Worm (Caenorhabditis elegans) whole organism, L1 larva: ENCODE data around the gene dct-15.

Source experiments
- C04F5.9 ChIP-seq: sonication (generic microtip); optimal IDR thresholded peaks from 2 replicates; lab custom pipeline; 2016; ENCODE audit warnings: missing genetic modification characterization, missing compliant biosample characterization
- C34B4.2 ChIP-seq: sonication (generic microtip); optimal IDR thresholded peaks from 2 replicates; lab custom pipeline; 2017; ENCODE audit warnings: mild to moderate bottlenecking, missing genetic modification characterization, missing compliant biosample characterization
- aha-1 ChIP-seq: fragments of 150-350 bp; optimal IDR thresholded peaks from 2 replicates; lab custom pipeline; 2014; ENCODE audit warnings: missing biosample characterization, missing genetic modification characterization
- alr-1 ChIP-seq: fragments of 200-800 bp; sonication (Bioruptor generic); optimal IDR thresholded peaks from 2 replicates; lab custom pipeline; 2018; ENCODE audit warnings: borderline replicate concordance, mild to moderate bottlenecking, missing genetic modification characterization, missing compliant biosample characterization
- aly-2 ChIP-seq: fragments of 150-350 bp; optimal IDR thresholded peaks from 2 replicates; lab custom pipeline; 2014; ENCODE audit warnings: missing biosample characterization, missing genetic modification characterization
- ama-1 ChIP-seq: fragments of 150-350 bp; optimal IDR thresholded peaks from 2 replicates; lab custom pipeline; 2014
- ceh-8 ChIP-seq: fragments of 200-800 bp; sonication (Bioruptor generic); optimal IDR thresholded peaks from 2 replicates; lab custom pipeline; 2018; ENCODE audit warnings: mild to moderate bottlenecking, missing genetic modification characterization, moderate library complexity, missing compliant biosample characterization
- ces-1 ChIP-seq: fragments of 150-350 bp; optimal IDR thresholded peaks from 2 replicates; lab custom pipeline; 2014; ENCODE audit warnings: missing biosample characterization, missing genetic modification reagents, missing genetic modification characterization
- dpl-1 ChIP-seq, 3 experiments: fragments of 150-350 bp in 2 of 3; sonication (generic microtip) in 1 of 3; optimal IDR thresholded peaks; 2 replicates each; lab custom pipeline; 2014 to 2017; ENCODE audit warnings: missing biosample characterization in 3 of 3, missing genetic modification characterization in 3 of 3, missing genetic modification reagents in 3 of 3
- dsc-1 ChIP-seq: sonication (generic microtip); optimal IDR thresholded peaks from 2 replicates; lab custom pipeline; 2016; ENCODE audit warnings: mild to moderate bottlenecking, missing genetic modification characterization, missing compliant biosample characterization
- elt-2 ChIP-seq: sonication (generic microtip); optimal IDR thresholded peaks from 2 replicates; lab custom pipeline; 2016; ENCODE audit warnings: missing genetic modification characterization, mild to moderate bottlenecking, inconsistent platforms, missing compliant biosample characterization, missing genetic modification reagents
- ets-5 ChIP-seq: fragments of 200-800 bp; sonication (Bioruptor generic); IDR thresholded peaks from 2 replicates; pipeline ENCODE4 v1.3.6; 2022; ENCODE audit warnings: missing genetic modification characterization, missing compliant biosample characterization
- grh-1 ChIP-seq: fragments of 200-800 bp; sonication (Bioruptor generic); IDR thresholded peaks from 2 replicates; pipeline ENCODE4 v1.3.6; 2022; ENCODE audit warnings: missing genetic modification reagents, missing genetic modification characterization, missing compliant biosample characterization
- hpl-2 ChIP-seq: fragments of 150-350 bp; optimal IDR thresholded peaks from 2 replicates; lab custom pipeline; 2014; ENCODE audit warnings: missing biosample characterization, missing genetic modification reagents, missing genetic modification characterization
- irx-1 ChIP-seq: sonication (generic microtip); optimal IDR thresholded peaks from 2 replicates; lab custom pipeline; 2016; ENCODE audit warnings: missing genetic modification characterization, missing compliant biosample characterization
- lin-14 ChIP-seq: fragments of 200-800 bp; sonication (Bioruptor generic); optimal IDR thresholded peaks from 2 replicates; lab custom pipeline; 2018; ENCODE audit warnings: mild to moderate bottlenecking, missing genetic modification characterization, moderate library complexity, missing compliant biosample characterization
- lin-35 ChIP-seq, 2 experiments: fragments of 150-350 bp; optimal IDR thresholded peaks; 2 replicates each; lab custom pipeline; 2014; ENCODE audit warnings: missing biosample characterization in 2 of 2, missing genetic modification characterization in 2 of 2, missing genetic modification reagents in 2 of 2
- lsy-2 ChIP-seq, 2 experiments: fragments of 150-350 bp; optimal IDR thresholded peaks; 2 replicates each; lab custom pipeline; 2014; ENCODE audit warnings: missing biosample characterization in 2 of 2, missing genetic modification characterization in 2 of 2
- mab-9 ChIP-seq: fragments of 200-800 bp; sonication (Bioruptor generic); IDR thresholded peaks from 2 replicates; pipeline ENCODE4 v1.3.6; 2022; ENCODE audit warnings: missing genetic modification reagents, missing genetic modification characterization, missing compliant biosample characterization
- mef-2 ChIP-seq: fragments of 150-350 bp; optimal IDR thresholded peaks from 2 replicates; lab custom pipeline; 2014; ENCODE audit warnings: missing biosample characterization, missing genetic modification characterization
- mep-1 ChIP-seq: fragments of 150-350 bp; optimal IDR thresholded peaks from 2 replicates; lab custom pipeline; 2014; ENCODE audit warnings: missing biosample characterization, missing genetic modification characterization
- nhr-11 ChIP-seq: fragments of 150-350 bp; optimal IDR thresholded peaks from 2 replicates; lab custom pipeline; 2014; ENCODE audit warnings: missing biosample characterization, missing genetic modification characterization
- nhr-12 ChIP-seq: sonication (generic microtip); optimal IDR thresholded peaks from 2 replicates; lab custom pipeline; 2017; ENCODE audit warnings: missing biosample characterization, missing genetic modification characterization
- nhr-19 ChIP-seq: fragments of 200-800 bp; sonication (Bioruptor generic); conservative IDR thresholded peaks from 2 replicates; pipeline ENCODE4 v1.3.6; 2022; ENCODE audit warnings: missing genetic modification characterization, missing compliant biosample characterization
- nhr-28 ChIP-seq: fragments of 150-350 bp; optimal IDR thresholded peaks from 2 replicates; lab custom pipeline; 2014; ENCODE audit warnings: missing biosample characterization, missing genetic modification characterization
- nhr-76 ChIP-seq: sonication (generic microtip); optimal IDR thresholded peaks from 2 replicates; lab custom pipeline; 2017; ENCODE audit warnings: missing biosample characterization, missing genetic modification characterization
- nhr-77 ChIP-seq: fragments of 150-350 bp; optimal IDR thresholded peaks from 2 replicates; lab custom pipeline; 2014; ENCODE audit warnings: missing biosample characterization, missing genetic modification characterization
- nhr-85 ChIP-seq: sonication (generic microtip); peaks from one replicate; lab custom pipeline; 2016; ENCODE audit warnings: missing genetic modification characterization, inconsistent platforms, missing compliant biosample characterization
- pag-3 ChIP-seq: sonication (generic microtip); optimal IDR thresholded peaks from 2 replicates; lab custom pipeline; 2017; ENCODE audit warnings: missing genetic modification characterization, mild to moderate bottlenecking, missing compliant biosample characterization, antibody characterized with exemption, borderline replicate concordance; ENCODE audit not compliant: insufficient read depth
- pqm-1 ChIP-seq: sonication (generic microtip); optimal IDR thresholded peaks from 3 replicates; lab custom pipeline; 2017; ENCODE audit warnings: missing biosample characterization, missing genetic modification characterization
- rnt-1 ChIP-seq: sonication (generic microtip); optimal IDR thresholded peaks from 2 replicates; lab custom pipeline; 2016; ENCODE audit warnings: mild to moderate bottlenecking, missing genetic modification characterization, moderate library complexity, missing compliant biosample characterization
- skn-1 ChIP-seq: fragments of 150-350 bp; optimal IDR thresholded peaks from 2 replicates; lab custom pipeline; 2014; ENCODE audit warnings: missing biosample characterization, missing genetic modification characterization
- swsn-7 ChIP-seq: sonication (generic microtip); optimal IDR thresholded peaks from 2 replicates; lab custom pipeline; 2016; ENCODE audit warnings: missing genetic modification characterization, missing compliant biosample characterization
- tbx-2 ChIP-seq: sonication (generic microtip); optimal IDR thresholded peaks from 2 replicates; lab custom pipeline; 2016; ENCODE audit warnings: missing genetic modification characterization, missing compliant biosample characterization
- unc-130 ChIP-seq: fragments of 150-350 bp; optimal IDR thresholded peaks from 2 replicates; lab custom pipeline; 2017; ENCODE audit warnings: missing biosample characterization, missing genetic modification characterization, inconsistent platforms
- unc-30 ChIP-seq: sonication (generic microtip); optimal IDR thresholded peaks from 2 replicates; lab custom pipeline; 2017; ENCODE audit warnings: missing biosample characterization, missing genetic modification characterization
- unc-62 ChIP-seq: fragments of 150-350 bp; optimal IDR thresholded peaks from 2 replicates; lab custom pipeline; 2014; ENCODE audit warnings: missing biosample characterization, missing genetic modification reagents, missing genetic modification characterization
- zag-1 ChIP-seq: fragments of 150-350 bp; optimal IDR thresholded peaks from 2 replicates; lab custom pipeline; 2014; ENCODE audit warnings: missing biosample characterization, missing genetic modification characterization
- zip-4 ChIP-seq: fragments of 200-800 bp; sonication (Bioruptor generic); optimal IDR thresholded peaks from 2 replicates; lab custom pipeline; 2018; ENCODE audit warnings: mild to moderate bottlenecking, missing genetic modification characterization, moderate library complexity, missing compliant biosample characterization
- ztf-11 ChIP-seq, 2 experiments: sonication (generic microtip); optimal IDR thresholded peaks; 2 replicates each; lab custom pipeline; 2016 to 2017; ENCODE audit warnings: missing genetic modification characterization in 2 of 2, missing biosample characterization in 1 of 2, missing compliant biosample characterization in 1 of 2

Gene dct-15

ce11 chrIV:9797304-9798003, 13.1 kb downstream of the dct-15 start, which contains the start of gene T13F2.2 (continued):
- peak in 1 of 2 experiments; percentile 15 for TF ChIP-seq lin-35 (GFP tag; optimal IDR thresholded peaks at IDR 0.05; lab: Kevin White, UChicago)
- no peak for TF ChIP-seq unc-130 (tag; lab: Kevin White, UChicago)
- TF ChIP-seq nhr-28 (tag; lab: Kevin White, UChicago), result no peak
- peak; percentile 32 for TF ChIP-seq irx-1 (tag; lab: Kevin White, UChicago)
- TF ChIP-seq lin-14 (GFP tag; lab: Kevin White, UChicago), result peak; percentile 33
- TF ChIP-seq dsc-1 (tag; lab: Kevin White, UChicago), result peak; percentile 25
- no peak for TF ChIP-seq pqm-1 (tag; lab: Kevin White, UChicago)
- TF ChIP-seq ets-5, result no peak
- no peak for TF ChIP-seq mab-9 (GFP tag; lab: Robert Waterston, UW)
- TF ChIP-seq rnt-1 (tag; lab: Kevin White, UChicago), result peak; percentile 65
- TF ChIP-seq ztf-11 (tag; optimal IDR thresholded peaks at IDR 0.05; lab: Kevin White, UChicago), result peak in 1 of 2 experiments; percentile 22
- no peak for TF ChIP-seq skn-1 (tag; lab: Kevin White, UChicago)
- no peak for TF ChIP-seq ces-1 (GFP tag; lab: Kevin White, UChicago)
- no peak for TF ChIP-seq C34B4.2 (tag; lab: Kevin White, UChicago)
- TF ChIP-seq ama-1, result no peak
- TF ChIP-seq nhr-12, result no peak
- peak in 2 of 3 experiments; percentile 21 to 45 for TF ChIP-seq dpl-1 (GFP tag; optimal IDR thresholded peaks at IDR 0.05; lab: Kevin White, UChicago)
- peak; percentile 63 for TF ChIP-seq elt-2 (tag; lab: Kevin White, UChicago)
- TF ChIP-seq grh-1, result no peak
- no peak for TF ChIP-seq nhr-19
- TF ChIP-seq swsn-7 (tag; lab: Kevin White, UChicago), result no peak
- no peak for TF ChIP-seq unc-30 (tag; lab: Kevin White, UChicago)
- TF ChIP-seq pag-3 (tag; lab: Kevin White, UChicago), result no peak
- TF ChIP-seq unc-62, result no peak
- TF ChIP-seq mep-1 (tag; lab: Kevin White, UChicago), result no peak
- no peak for TF ChIP-seq zip-4 (GFP tag; lab: Kevin White, UChicago)
- TF ChIP-seq nhr-85 (tag; lab: Kevin White, UChicago), result no peak
- TF ChIP-seq nhr-77 (tag; lab: Kevin White, UChicago), result no peak
- TF ChIP-seq tbx-2 (tag; lab: Kevin White, UChicago), result peak; percentile 16
- no peak for TF ChIP-seq alr-1 (tag; lab: Kevin White, UChicago)
- TF ChIP-seq hpl-2 (GFP tag; lab: Kevin White, UChicago), result no peak
- TF ChIP-seq aha-1 (tag; lab: Kevin White, UChicago), result no peak
- TF ChIP-seq ceh-8 (GFP tag; lab: Kevin White, UChicago), result no peak
- no peak for TF ChIP-seq nhr-11 (tag; lab: Kevin White, UChicago)
- TF ChIP-seq mef-2, result no peak
- no peak for TF ChIP-seq C04F5.9 (tag; lab: Kevin White, UChicago)
- TF ChIP-seq nhr-76 (tag; lab: Kevin White, UChicago), result no peak
- no peak for TF ChIP-seq aly-2 (tag; lab: Kevin White, UChicago)
- peak; percentile 8 to 38 for TF ChIP-seq lsy-2 (tag; optimal IDR thresholded peaks at IDR 0.05; lab: Kevin White, UChicago)

- TF ChIP-seq nhr-85 (tag; lab: Kevin White, UChicago) (peak; percentile 20), zag-1 (tag; lab: Kevin White, UChicago) (no peak)
These were observed 14.0 kb downstream of the dct-15 start, which contains the start of gene pis-1 for ce11 chrIV:9796494-9796893. Gene pis-1 (minus strand): TSS chrIV:9796594.
